Fruit fly (Drosophila melanogaster) whole organism, prepupa: Measurements from ENCODE around the gene Sry-alpha.
A peak's percentile ranks its signal among the peaks of the same experiment; 100 is the strongest.

Experiments used
- CG10669 ChIP-seq: fragments of 200-800 bp; sonication (Bioruptor generic); optimal IDR thresholded peaks from 3 replicates; lab custom pipeline; 2018; ENCODE audit warnings: missing biosample characterization, mild to moderate bottlenecking, missing genetic modification characterization, moderate library complexity
- CG11294 ChIP-seq: fragments of 200-800 bp; sonication (Bioruptor generic); IDR thresholded peaks from 2 replicates; pipeline ENCODE4 v1.3.6; 2022; ENCODE audit warnings: missing biosample characterization, missing genetic modification characterization
- CG11762 ChIP-seq: fragments of 200-800 bp; sonication (Bioruptor generic); optimal IDR thresholded peaks from 3 replicates; lab custom pipeline; 2016; ENCODE audit warnings: missing biosample characterization, missing genetic modification characterization; ENCODE audit not compliant: insufficient read depth
- CG11902 ChIP-seq: fragments of 200-800 bp; sonication (Bioruptor generic); optimal IDR thresholded peaks from 3 replicates; lab custom pipeline; 2016; ENCODE audit warnings: missing biosample characterization, missing genetic modification characterization
- CG15336 ChIP-seq: fragments of 200-800 bp; sonication (Bioruptor generic); IDR thresholded peaks from 2 replicates; pipeline ENCODE4 v1.3.6; 2022; ENCODE audit warnings: missing biosample characterization, missing genetic modification characterization
- CG16779 ChIP-seq: fragments of 200-800 bp; sonication (Bioruptor generic); optimal IDR thresholded peaks from 3 replicates; lab custom pipeline; 2017; ENCODE audit warnings: missing biosample characterization, mild to moderate bottlenecking, missing genetic modification characterization
- CG3032 ChIP-seq: fragments of 200-800 bp; optimal IDR thresholded peaks from 2 replicates; lab custom pipeline; 2019; ENCODE audit warnings: missing biosample characterization, mild to moderate bottlenecking, missing genetic modification characterization, moderate library complexity
- CG31627 ChIP-seq: fragments of 200-800 bp; sonication (Bioruptor generic); optimal IDR thresholded peaks from 3 replicates; lab custom pipeline; 2016; ENCODE audit warnings: missing biosample characterization, missing genetic modification characterization
- CG34406 ChIP-seq: fragments of 200-800 bp; sonication (Bioruptor generic); optimal IDR thresholded peaks from 3 replicates; lab custom pipeline; 2016; ENCODE audit warnings: missing biosample characterization, missing genetic modification characterization
- CG4318 ChIP-seq: fragments of 200-800 bp; sonication (Bioruptor generic); optimal IDR thresholded peaks from 3 replicates; lab custom pipeline; 2017; ENCODE audit warnings: missing biosample characterization, mild to moderate bottlenecking, missing genetic modification characterization
- CG6276 ChIP-seq: fragments of 200-800 bp; sonication (Bioruptor generic); optimal IDR thresholded peaks from 2 replicates; lab custom pipeline; 2017; ENCODE audit warnings: missing biosample characterization, mild to moderate bottlenecking, missing genetic modification characterization
- CG6792 ChIP-seq: fragments of 200-800 bp; sonication (Bioruptor generic); optimal IDR thresholded peaks from 3 replicates; lab custom pipeline; 2016; ENCODE audit warnings: missing biosample characterization, missing genetic modification characterization
- CG6854 ChIP-seq: fragments of 200-800 bp; sonication (Bioruptor generic); optimal IDR thresholded peaks from 2 replicates; lab custom pipeline; 2017; ENCODE audit warnings: missing biosample characterization, mild to moderate bottlenecking, missing genetic modification characterization
- CG7368 ChIP-seq: fragments of 200-800 bp; sonication (Bioruptor generic); optimal IDR thresholded peaks from 3 replicates; lab custom pipeline; 2016; ENCODE audit warnings: missing biosample characterization, missing genetic modification characterization
- CG8319 ChIP-seq: fragments of 200-800 bp; sonication (Bioruptor generic); optimal IDR thresholded peaks from 3 replicates; lab custom pipeline; 2016; ENCODE audit warnings: missing biosample characterization, missing genetic modification characterization
- CG8632 ChIP-seq: fragments of 200-800 bp; sonication (Bioruptor generic); optimal IDR thresholded peaks from 3 replicates; lab custom pipeline; 2016; ENCODE audit warnings: missing biosample characterization, missing genetic modification characterization
- Eip75B ChIP-seq: fragments of 200-800 bp; sonication (Bioruptor generic); optimal IDR thresholded peaks from 3 replicates; lab custom pipeline; 2016; ENCODE audit warnings: missing biosample characterization, missing genetic modification characterization
- Eip78C ChIP-seq: fragments of 200-800 bp; sonication (Bioruptor generic); peaks from one replicate; lab custom pipeline; 2016; ENCODE audit warnings: missing biosample characterization, missing genetic modification characterization
- Eip93F ChIP-seq: fragments of 200-800 bp; sonication (Bioruptor generic); optimal IDR thresholded peaks from 2 replicates; lab custom pipeline; 2016; ENCODE audit warnings: missing biosample characterization, mild to moderate bottlenecking, missing genetic modification characterization
- Ets96B ChIP-seq: fragments of 200-800 bp; optimal IDR thresholded peaks from 2 replicates; lab custom pipeline; 2019; ENCODE audit warnings: missing biosample characterization, mild to moderate bottlenecking, missing genetic modification characterization, moderate library complexity
- Gug ChIP-seq: fragments of 200-800 bp; sonication (Bioruptor generic); IDR thresholded peaks from 2 replicates; pipeline ENCODE4 v1.3.6; 2022; ENCODE audit warnings: missing biosample characterization, missing genetic modification characterization
- Hr38 ChIP-seq: sonication (Bioruptor generic); optimal IDR thresholded peaks from 2 replicates; lab custom pipeline; 2016; ENCODE audit warnings: missing biosample characterization, missing genetic modification characterization
- Hr39 ChIP-seq: fragments of 200-800 bp; sonication (Bioruptor generic); optimal IDR thresholded peaks from 2 replicates; lab custom pipeline; 2016; ENCODE audit warnings: missing biosample characterization, missing genetic modification characterization
- Hr4 ChIP-seq: fragments of 200-800 bp; sonication (Bioruptor generic); optimal IDR thresholded peaks from 3 replicates; lab custom pipeline; 2016; ENCODE audit warnings: missing biosample characterization, missing genetic modification characterization
- Lpt ChIP-seq: fragments of 200-800 bp; sonication (Bioruptor generic); optimal IDR thresholded peaks from 3 replicates; lab custom pipeline; 2016; ENCODE audit warnings: missing biosample characterization, missing genetic modification characterization
- Met ChIP-seq: fragments of 200-800 bp; sonication (Bioruptor generic); optimal IDR thresholded peaks from 3 replicates; lab custom pipeline; 2016; ENCODE audit warnings: missing biosample characterization, missing genetic modification characterization
- Smox ChIP-seq: fragments of 200-800 bp; sonication (Bioruptor generic); optimal IDR thresholded peaks from 3 replicates; lab custom pipeline; 2016; ENCODE audit warnings: missing biosample characterization, missing genetic modification characterization
- Sox14 ChIP-seq: fragments of 200-800 bp; sonication (Bioruptor generic); optimal IDR thresholded peaks from 3 replicates; lab custom pipeline; 2016; ENCODE audit warnings: missing biosample characterization, missing genetic modification characterization
- Sox15 ChIP-seq: fragments of 200-800 bp; sonication (Bioruptor generic); optimal IDR thresholded peaks from 3 replicates; lab custom pipeline; 2016; ENCODE audit warnings: missing biosample characterization, missing genetic modification characterization
- acj6 ChIP-seq: fragments of 200-800 bp; sonication (Bioruptor generic); optimal IDR thresholded peaks from 3 replicates; lab custom pipeline; 2016; ENCODE audit warnings: missing biosample characterization, missing genetic modification characterization
- cyc ChIP-seq: fragments of 200-800 bp; sonication (Bioruptor generic); optimal IDR thresholded peaks from 3 replicates; lab custom pipeline; 2016; ENCODE audit warnings: missing biosample characterization, missing genetic modification characterization
- dac ChIP-seq: fragments of 200-800 bp; sonication (Bioruptor generic); optimal IDR thresholded peaks from 2 replicates; lab custom pipeline; 2017; ENCODE audit warnings: missing biosample characterization, mild to moderate bottlenecking, missing genetic modification characterization
- eg ChIP-seq: fragments of 200-800 bp; sonication (Bioruptor generic); IDR thresholded peaks from 3 replicates; pipeline ENCODE4 v1.3.6; 2022; ENCODE audit warnings: missing biosample characterization, missing genetic modification characterization
- fd59A ChIP-seq: fragments of 200-800 bp; sonication (Bioruptor generic); optimal IDR thresholded peaks from 2 replicates; lab custom pipeline; 2017; ENCODE audit warnings: missing biosample characterization, mild to moderate bottlenecking, missing genetic modification characterization, missing genetic modification reagents
- fd85E ChIP-seq: fragments of 200-800 bp; sonication (Bioruptor generic); optimal IDR thresholded peaks from 3 replicates; lab custom pipeline; 2016; ENCODE audit warnings: missing biosample characterization, missing genetic modification characterization
- fkh ChIP-seq: fragments of 200-800 bp; sonication (Bioruptor generic); optimal IDR thresholded peaks from 3 replicates; lab custom pipeline; 2017; ENCODE audit warnings: missing biosample characterization, mild to moderate bottlenecking, missing genetic modification characterization, moderate library complexity
- lz ChIP-seq: fragments of 200-800 bp; sonication (Bioruptor generic); optimal IDR thresholded peaks from 3 replicates; lab custom pipeline; 2016; ENCODE audit warnings: missing biosample characterization, missing genetic modification characterization
- net ChIP-seq: fragments of 200-800 bp; sonication (Bioruptor generic); optimal IDR thresholded peaks from 3 replicates; lab custom pipeline; 2016; ENCODE audit warnings: missing biosample characterization, missing genetic modification characterization
- topi ChIP-seq: fragments of 200-800 bp; sonication (Bioruptor generic); optimal IDR thresholded peaks from 3 replicates; lab custom pipeline; 2016; ENCODE audit warnings: missing biosample characterization, missing genetic modification characterization
- vri ChIP-seq: fragments of 200-800 bp; sonication (Bioruptor generic); optimal IDR thresholded peaks from 3 replicates; lab custom pipeline; 2016; ENCODE audit warnings: missing biosample characterization, mild to moderate bottlenecking, missing genetic modification characterization

Gene Sry-alpha

dm6 chr3R:30061154-30061482 is 21.6 kb downstream of the Sry-alpha start (continued):
- TF ChIP-seq CG6854 (GFP tag; lab: Kevin White, UChicago) (peak; percentile 85), CG6276 (GFP tag; lab: Kevin White, UChicago) (peak; percentile 85), CG15336 (GFP tag; lab: Robert Waterston, UW) (peak; percentile 94), eg (GFP tag; lab: Robert Waterston, UW) (peak; percentile 95), acj6 (GFP tag; lab: Kevin White, UChicago) (peak; percentile 92), CG16779 (tag; lab: Kevin White, UChicago) (peak; percentile 88), Gug (GFP tag; lab: Robert Waterston, UW) (peak; percentile 90), fkh (GFP tag; lab: Kevin White, UChicago) (peak; percentile 47), CG10669 (GFP tag; lab: Kevin White, UChicago) (peak; percentile 95), fd85E (GFP tag; lab: Kevin White, UChicago) (peak; percentile 84), vri (GFP tag; lab: Kevin White, UChicago) (peak; percentile 91), Met (GFP tag; lab: Kevin White, UChicago) (peak; percentile 96), Sox14 (GFP tag; lab: Kevin White, UChicago) (peak; percentile 91), CG11294 (peak; percentile 84), CG34406 (peak; percentile 93), CG8319 (peak; percentile 97), Eip93F (GFP tag; lab: Kevin White, UChicago) (peak; percentile 66), Eip78C (peak; percentile 99), Ets96B (tag; lab: Kevin White, UChicago) (peak; percentile 94), fd59A (peak; percentile 75), CG7368 (peak; percentile 95), CG4318 (GFP tag; lab: Kevin White, UChicago) (peak; percentile 56), Hr4 (GFP tag; lab: Kevin White, UChicago) (peak; percentile 83), CG6792 (GFP tag; lab: Kevin White, UChicago) (peak; percentile 96), Sox15 (GFP tag; lab: Kevin White, UChicago) (peak; percentile 81), net (GFP tag; lab: Kevin White, UChicago) (peak; percentile 90), lz (GFP tag; lab: Kevin White, UChicago) (peak; percentile 94), Smox (GFP tag; lab: Kevin White, UChicago) (peak; percentile 92), dac (GFP tag; lab: Kevin White, UChicago) (peak; percentile 72), CG31627 (GFP tag; lab: Kevin White, UChicago) (peak; percentile 91), cyc (peak; percentile 96), Lpt (peak; percentile 90), Hr39 (GFP tag; lab: Kevin White, UChicago) (peak; percentile 93), Eip75B (peak; percentile 98), Hr38 (GFP tag; lab: Kevin White, UChicago) (no peak), topi (peak; percentile 97), CG8632 (GFP tag; lab: Kevin White, UChicago) (peak; percentile 91), CG11762 (GFP tag; lab: Kevin White, UChicago) (peak; percentile 89)

dm6 chr3R:30061980-30062379 is 22.5 kb downstream of the Sry-alpha start:
- TF ChIP-seq CG6854 (GFP tag; lab: Kevin White, UChicago) (no peak), fkh (GFP tag; lab: Kevin White, UChicago) (peak; percentile 75)

dm6 chr3R:30062543-30062942 is 23.0 kb downstream of the Sry-alpha start:
- TF ChIP-seq Lpt (no peak), Eip78C (peak; percentile 32), CG3032 (tag; lab: Kevin White, UChicago) (no peak), CG11902 (GFP tag; lab: Kevin White, UChicago) (peak; percentile 64), vri (GFP tag; lab: Kevin White, UChicago) (peak; percentile 99)
- TF ChIP-seq, all 60 proteins: peak for 3
